Fruit fly (Drosophila melanogaster) whole organism, embryonic: ENCODE measurements around the gene baf.

Experiments
- Antp ChIP-seq: fragments of 200-800 bp; sonication (Bioruptor generic); optimal IDR thresholded peaks from 3 replicates; lab custom pipeline; 2016; ENCODE audit warnings: missing biosample characterization, missing genetic modification characterization
- CG1024 ChIP-seq: fragments of 200-800 bp; sonication (Bioruptor generic); IDR thresholded peaks from 2 replicates; pipeline ENCODE4 v1.3.6; 2022; ENCODE audit warnings: missing biosample characterization, missing genetic modification characterization
- CG10462 ChIP-seq: fragments of 200-800 bp; sonication (Bioruptor generic); optimal IDR thresholded peaks from 2 replicates; lab custom pipeline; 2016; ENCODE audit warnings: missing biosample characterization, missing genetic modification characterization
- CG11456 ChIP-seq: fragments of 200-800 bp; sonication (Bioruptor generic); IDR thresholded peaks from 3 replicates; pipeline ENCODE4 v1.3.6; 2022; ENCODE audit warnings: missing biosample characterization, missing genetic modification characterization
- CG11695 ChIP-seq: fragments of 200-800 bp; sonication (Bioruptor generic); IDR thresholded peaks from 3 replicates; pipeline ENCODE4 v1.3.6; 2022; ENCODE audit warnings: missing biosample characterization, missing genetic modification characterization
- CG12769 ChIP-seq: fragments of 200-800 bp; sonication (Bioruptor generic); optimal IDR thresholded peaks from 2 replicates; lab custom pipeline; 2019; ENCODE audit warnings: missing biosample characterization, mild to moderate bottlenecking, missing genetic modification characterization, moderate library complexity
- CG13123 ChIP-seq: fragments of 200-800 bp; sonication (Bioruptor generic); optimal IDR thresholded peaks from 2 replicates; lab custom pipeline; 2016; ENCODE audit warnings: missing biosample characterization, missing genetic modification characterization
- CG13287 ChIP-seq: fragments of 200-800 bp; sonication (Bioruptor generic); IDR thresholded peaks from 2 replicates; pipeline ENCODE4 v1.3.6; 2022; ENCODE audit warnings: missing biosample characterization, missing genetic modification characterization; ENCODE audit not compliant: partially characterized antibody
- CG13775 ChIP-seq: fragments of 200-800 bp; sonication (Bioruptor generic); optimal IDR thresholded peaks from 3 replicates; lab custom pipeline; 2017; ENCODE audit warnings: missing biosample characterization, mild to moderate bottlenecking, missing genetic modification characterization
- CG14710 ChIP-seq: fragments of 200-800 bp; sonication (Bioruptor generic); optimal IDR thresholded peaks from 3 replicates; lab custom pipeline; 2019; ENCODE audit warnings: missing biosample characterization, mild to moderate bottlenecking, missing genetic modification characterization, moderate library complexity
- CG14965 ChIP-seq: fragments of 200-800 bp; sonication (Bioruptor generic); optimal IDR thresholded peaks from 2 replicates; lab custom pipeline; 2016; ENCODE audit warnings: missing biosample characterization, missing genetic modification characterization, borderline replicate concordance
- CG15269 ChIP-seq: fragments of 200-800 bp; sonication (Bioruptor generic); optimal IDR thresholded peaks from 2 replicates; lab custom pipeline; 2018; ENCODE audit warnings: missing biosample characterization, mild to moderate bottlenecking, missing genetic modification characterization, moderate library complexity
- CG15696 ChIP-seq: fragments of 200-800 bp; sonication (Bioruptor generic); optimal IDR thresholded peaks from 2 replicates; lab custom pipeline; 2019; ENCODE audit warnings: missing biosample characterization, mild to moderate bottlenecking, missing genetic modification characterization, moderate library complexity
- CG17802 ChIP-seq: fragments of 200-800 bp; sonication (Bioruptor generic); optimal IDR thresholded peaks from 2 replicates; lab custom pipeline; 2018; ENCODE audit warnings: missing biosample characterization, mild to moderate bottlenecking, missing genetic modification characterization, moderate library complexity
- CG30403 ChIP-seq: fragments of 200-800 bp; sonication (Bioruptor generic); optimal IDR thresholded peaks from 3 replicates; lab custom pipeline; 2016; ENCODE audit warnings: missing biosample characterization, missing genetic modification characterization
- CG42726 ChIP-seq: fragments of 200-800 bp; sonication (Bioruptor generic); IDR thresholded peaks from 2 replicates; pipeline ENCODE4 v1.3.6; 2022; ENCODE audit warnings: missing biosample characterization, missing genetic modification characterization; ENCODE audit not compliant: partially characterized antibody
- CG4404 ChIP-seq: fragments of 200-800 bp; sonication (Bioruptor generic); IDR thresholded peaks from 2 replicates; pipeline ENCODE4 v1.3.6; 2022; ENCODE audit warnings: missing biosample characterization, missing genetic modification characterization
- CG6791 ChIP-seq: fragments of 200-800 bp; sonication (Bioruptor generic); IDR thresholded peaks from 3 replicates; pipeline ENCODE4 v1.3.6; 2022; ENCODE audit warnings: missing biosample characterization, missing genetic modification characterization; ENCODE audit not compliant: partially characterized antibody
- CG8478 ChIP-seq: fragments of >200 bp; optimal IDR thresholded peaks from 2 replicates; lab custom pipeline; 2018
- Dp ChIP-seq: fragments of 200-800 bp; sonication (Bioruptor generic); optimal IDR thresholded peaks from 2 replicates; lab custom pipeline; 2018; ENCODE audit warnings: missing biosample characterization, mild to moderate bottlenecking, missing genetic modification characterization, moderate library complexity
- Gug ChIP-seq: fragments of 200-800 bp; sonication (Bioruptor generic); IDR thresholded peaks from 4 replicates; pipeline ENCODE4 v1.3.6; 2022; ENCODE audit warnings: missing biosample characterization, missing genetic modification characterization
- HmgZ ChIP-seq: fragments of 200-800 bp; sonication (Bioruptor generic); optimal IDR thresholded peaks from 2 replicates; lab custom pipeline; 2018; ENCODE audit warnings: missing biosample characterization, mild to moderate bottlenecking, missing genetic modification characterization
- Hmr ChIP-seq: fragments of 200-800 bp; sonication (Bioruptor generic); optimal IDR thresholded peaks from 3 replicates; lab custom pipeline; 2017; ENCODE audit warnings: mild to moderate bottlenecking, missing biosample characterization, missing genetic modification reagents, missing genetic modification characterization
- Hr51 ChIP-seq, 2 experiments: fragments of 200-800 bp; sonication (Bioruptor generic); optimal IDR thresholded peaks; 2 replicates in 1 of 2; 3 replicates in 1 of 2; lab custom pipeline; 2016 to 2018; ENCODE audit warnings: missing biosample characterization in 2 of 2, missing genetic modification characterization in 2 of 2, mild to moderate bottlenecking in 1 of 2, moderate library complexity in 1 of 2
- MBD-R2 ChIP-seq: fragments of 200-800 bp; sonication (Bioruptor generic); IDR thresholded peaks from 2 replicates; pipeline ENCODE4 v1.3.6; 2022; ENCODE audit warnings: missing biosample characterization, missing genetic modification characterization
- Opbp ChIP-seq: fragments of 200-800 bp; sonication (Bioruptor generic); IDR thresholded peaks from 3 replicates; pipeline ENCODE4 v1.3.6; 2022; ENCODE audit warnings: missing biosample characterization, missing genetic modification characterization; ENCODE audit not compliant: partially characterized antibody
- Scr ChIP-seq: fragments of 200-800 bp; sonication (Bioruptor generic); IDR thresholded peaks from 2 replicates; pipeline ENCODE4 v1.3.6; 2022; ENCODE audit warnings: missing biosample characterization, missing genetic modification characterization; ENCODE audit not compliant: partially characterized antibody
- Sin3A ChIP-seq: fragments of >200 bp; optimal IDR thresholded peaks from 2 replicates; lab custom pipeline; 2018
- ara ChIP-seq: fragments of 200-800 bp; sonication (Bioruptor generic); IDR thresholded peaks from 2 replicates; pipeline ENCODE4 v1.3.6; 2022; ENCODE audit warnings: missing biosample characterization, missing genetic modification characterization
- chn ChIP-seq: fragments of 200-800 bp; sonication (Bioruptor generic); optimal IDR thresholded peaks from 2 replicates; lab custom pipeline; 2016; ENCODE audit warnings: missing biosample characterization, missing genetic modification characterization
- grn ChIP-seq: fragments of 200-800 bp; sonication (Bioruptor generic); optimal IDR thresholded peaks from 3 replicates; lab custom pipeline; 2017; ENCODE audit warnings: missing biosample characterization, missing genetic modification characterization
- ken ChIP-seq: fragments of 200-800 bp; sonication (Bioruptor generic); IDR thresholded peaks from 3 replicates; pipeline ENCODE4 v1.3.6; 2022; ENCODE audit warnings: missing biosample characterization, missing genetic modification characterization
- luna ChIP-seq: fragments of 200-800 bp; sonication (Bioruptor generic); optimal IDR thresholded peaks from 2 replicates; lab custom pipeline; 2016; ENCODE audit warnings: missing biosample characterization, missing genetic modification characterization
- mld ChIP-seq: fragments of 200-800 bp; sonication (Bioruptor generic); IDR thresholded peaks from 3 replicates; pipeline ENCODE4 v1.3.6; 2022; ENCODE audit warnings: missing biosample characterization, missing genetic modification characterization; ENCODE audit not compliant: partially characterized antibody
- psq ChIP-seq: fragments of 200-800 bp; sonication (Bioruptor generic); optimal IDR thresholded peaks from 2 replicates; lab custom pipeline; 2017; ENCODE audit warnings: missing biosample characterization, missing genetic modification characterization
- pum ChIP-seq: fragments of 200-800 bp; sonication (Bioruptor generic); optimal IDR thresholded peaks from 2 replicates; lab custom pipeline; 2016; ENCODE audit warnings: missing biosample characterization, missing genetic modification characterization
- salm ChIP-seq: fragments of 200-800 bp; sonication (Bioruptor generic); optimal IDR thresholded peaks from 2 replicates; lab custom pipeline; 2018; ENCODE audit warnings: missing biosample characterization, mild to moderate bottlenecking, missing genetic modification characterization
- sens-2 ChIP-seq: fragments of 200-800 bp; sonication (Bioruptor generic); IDR thresholded peaks from 2 replicates; pipeline ENCODE4 v1.3.6; 2022; ENCODE audit warnings: missing biosample characterization, missing genetic modification characterization
- seq ChIP-seq: fragments of 200-800 bp; sonication (Bioruptor generic); IDR thresholded peaks from 2 replicates; pipeline ENCODE4 v1.3.6; 2022; ENCODE audit warnings: missing biosample characterization, missing genetic modification characterization
- sna ChIP-seq: fragments of 200-800 bp; sonication (Bioruptor generic); IDR thresholded peaks from 2 replicates; pipeline ENCODE4 v1.3.6; 2022; ENCODE audit warnings: missing biosample characterization, missing genetic modification characterization; ENCODE audit not compliant: partially characterized antibody
- so ChIP-seq: fragments of 200-800 bp; sonication (Bioruptor generic); IDR thresholded peaks from 3 replicates; pipeline ENCODE4 v1.3.6; 2022; ENCODE audit warnings: missing biosample characterization, missing genetic modification characterization
- sug ChIP-seq: fragments of 200-800 bp; optimal IDR thresholded peaks from 2 replicates; lab custom pipeline; 2019; ENCODE audit warnings: missing biosample characterization, mild to moderate bottlenecking, missing genetic modification characterization, moderate library complexity
- tap ChIP-seq: fragments of 200-800 bp; optimal IDR thresholded peaks from 3 replicates; lab custom pipeline; 2019; ENCODE audit warnings: missing biosample characterization, mild to moderate bottlenecking, missing genetic modification characterization, moderate library complexity
- ttk ChIP-seq: fragments of 200-800 bp; sonication (Bioruptor generic); IDR thresholded peaks from 2 replicates; pipeline ENCODE4 v2.1.2; 2022; ENCODE audit warnings: missing biosample characterization, missing genetic modification characterization
- unc-4 ChIP-seq: fragments of 200-800 bp; sonication (Bioruptor generic); IDR thresholded peaks from 2 replicates; pipeline ENCODE4 v1.3.6; 2022; ENCODE audit warnings: missing biosample characterization, missing genetic modification characterization; ENCODE audit not compliant: partially characterized antibody
- vnd ChIP-seq: fragments of 200-800 bp; sonication (Bioruptor generic); IDR thresholded peaks from 3 replicates; pipeline ENCODE4 v1.3.6; 2022; ENCODE audit warnings: missing biosample characterization, missing genetic modification characterization; ENCODE audit not compliant: partially characterized antibody

Gene baf

DNA sequence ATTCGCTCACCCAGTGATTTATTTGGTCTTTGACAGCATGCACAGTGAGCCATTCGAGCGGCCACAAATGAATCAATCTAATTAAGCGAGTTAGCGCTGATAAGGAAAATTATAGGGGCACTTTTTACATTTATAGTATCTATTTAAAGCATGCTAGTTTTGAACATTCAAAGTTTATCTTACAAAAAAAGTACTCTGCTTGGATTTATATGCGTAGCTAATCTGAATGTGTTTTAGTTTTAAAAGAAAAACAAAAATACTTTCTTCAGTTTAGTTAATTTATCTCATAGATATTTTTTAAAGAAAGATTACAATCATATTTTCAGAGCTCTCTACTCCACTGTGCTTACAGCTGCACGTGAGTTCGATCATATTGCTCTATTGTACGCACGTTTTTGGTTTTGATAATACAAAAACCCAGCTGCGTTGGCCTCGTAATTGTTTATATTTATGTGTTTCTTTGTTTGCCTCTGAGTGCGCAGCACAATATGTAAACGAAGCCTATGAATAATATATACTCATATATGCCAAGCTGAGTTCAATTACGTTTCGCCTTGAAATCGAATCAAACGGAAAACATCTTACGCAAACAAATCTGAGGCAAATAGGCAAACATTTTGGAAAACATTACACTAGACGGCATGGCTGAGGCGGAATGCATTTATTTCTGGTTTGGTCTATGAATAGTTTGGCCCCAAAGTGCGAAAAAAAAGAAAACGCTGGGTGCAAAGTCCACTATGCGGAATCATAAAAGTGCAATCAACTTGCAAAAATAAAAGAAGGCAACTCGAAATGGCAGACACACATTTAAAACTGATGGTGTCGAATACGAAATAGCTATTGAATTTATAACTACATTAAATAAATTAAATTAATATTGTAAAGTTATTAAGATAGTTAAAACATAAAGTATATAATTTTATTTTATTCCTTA lies 27.3 kb upstream of the baf start (continued):
- TF ChIP-seq psq (GFP tag; lab: Kevin White, UChicago) (peak; percentile 52), luna (GFP tag; lab: Kevin White, UChicago) (no peak), Hr51 (GFP tag; optimal IDR thresholded peaks at IDR 0.05; lab: Kevin White, UChicago) (peak; percentile 75 to 95), CG1024 (GFP tag; lab: Robert Waterston, UW) (0 out of 2 replicates have a peak, but pooled peaks have one; percentile 28), Antp (GFP tag; lab: Kevin White, UChicago) (peak; percentile 78), CG11456 (GFP tag; lab: Robert Waterston, UW) (peak; percentile 77), CG10462 (GFP tag; lab: Kevin White, UChicago) (peak; percentile 82), sna (GFP tag; lab: Robert Waterston, UW) (no peak), tap (tag; lab: Kevin White, UChicago) (peak; percentile 72), CG12769 (peak; percentile 35), mld (GFP tag; lab: Robert Waterston, UW) (no peak), CG11695 (GFP tag; lab: Robert Waterston, UW) (peak; percentile 93), so (GFP tag; lab: Robert Waterston, UW) (peak; percentile 84; the same call in 1 of the 3 replicates), Hmr (GFP tag; lab: Kevin White, UChicago) (peak; percentile 89), seq (GFP tag; lab: Robert Waterston, UW) (peak; percentile 89), CG13123 (GFP tag; lab: Kevin White, UChicago) (peak; percentile 44), Gug (GFP tag; lab: Robert Waterston, UW) (peak; percentile 86), salm (tag; lab: Kevin White, UChicago) (peak; percentile 67), CG42726 (GFP tag; lab: Robert Waterston, UW) (no peak), CG13775 (GFP tag; lab: Kevin White, UChicago) (peak; percentile 88), ken (GFP tag; lab: Robert Waterston, UW) (0 out of 3 replicates have a peak, but pooled peaks have one; percentile 50), CG6791 (no peak), CG14710 (tag; lab: Kevin White, UChicago) (peak; percentile 87), sens-2 (peak; percentile 59)

- peak; percentile 28; the same call in 1 of the 3 replicates for TF ChIP-seq vnd
- TF ChIP-seq CG6791: peak; percentile 39; the same call in 2 of the 3 replicates
- TF ChIP-seq Hmr (GFP tag; lab: Kevin White, UChicago): no peak
- TF ChIP-seq Dp (GFP tag; lab: Kevin White, UChicago): peak; percentile 77
- TF ChIP-seq CG13287: peak; percentile 83
- no peak for TF ChIP-seq CG8478 (lab: Kevin White, UChicago)
- peak; percentile 35; the same call in 2 of the 3 replicates for TF ChIP-seq Opbp
- peak; percentile 69 for TF ChIP-seq unc-4 (GFP tag; lab: Robert Waterston, UW)
- no peak for TF ChIP-seq CG13123 (GFP tag; lab: Kevin White, UChicago)
- TF ChIP-seq sug: no peak
- TF ChIP-seq CG4404 (GFP tag; lab: Robert Waterston, UW): no peak
- peak; percentile 20; the same call in 1 of the 2 replicates for TF ChIP-seq MBD-R2
- no peak for TF ChIP-seq ara (GFP tag; lab: Robert Waterston, UW)
- no peak for TF ChIP-seq CG15696 (tag; lab: Kevin White, UChicago)
- TF ChIP-seq Sin3A (lab: Kevin White, UChicago): no peak
- TF ChIP-seq CG17802 (tag; lab: Kevin White, UChicago): no peak
- TF ChIP-seq sna (GFP tag; lab: Robert Waterston, UW): peak; percentile 68
- no peak for TF ChIP-seq CG14965
- no peak for TF ChIP-seq chn
- TF ChIP-seq HmgZ (tag; lab: Kevin White, UChicago): no peak
- no peak for TF ChIP-seq grn
- TF ChIP-seq ttk (GFP tag; lab: Robert Waterston, UW): no peak
- peak; percentile 32 for TF ChIP-seq CG15269 (tag; lab: Kevin White, UChicago)
- peak; percentile 63 for TF ChIP-seq Scr (GFP tag; lab: Robert Waterston, UW)
- no peak for TF ChIP-seq pum (GFP tag; lab: Kevin White, UChicago)
- TF ChIP-seq CG30403 (GFP tag; lab: Kevin White, UChicago): no peak
Observed at dm6 chr2L:8004072-8004471, 25.2 kb upstream of the baf start, which contains the start of gene Wwox. TSS of gene Wwox (minus strand) at chr2L:8004286.
